Fruit fly (Drosophila melanogaster): ENCODE data around the gene pb.
A peak's percentile ranks its signal among the peaks of the same experiment; 100 is the strongest.

The pb gene

DNA sequence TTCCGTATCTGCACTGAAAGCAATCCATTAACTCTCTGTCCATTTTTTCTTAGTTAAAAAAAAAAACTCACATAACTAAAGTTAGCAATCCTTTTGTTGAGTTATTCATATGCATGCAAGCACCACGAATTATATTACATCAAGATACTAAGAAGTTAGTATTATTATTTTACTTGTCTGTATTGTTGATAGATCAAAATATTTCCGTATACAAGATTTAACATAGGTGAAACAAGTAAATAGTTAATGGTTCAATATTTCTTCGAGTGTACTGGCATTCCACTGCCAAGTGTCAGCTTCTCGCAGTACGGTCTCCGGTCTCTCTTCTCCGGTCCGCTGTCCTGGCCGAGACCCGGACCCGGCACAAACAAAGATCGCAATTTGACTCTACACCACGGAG lies 4.3 kb upstream of the pb start (continued):
- TF ChIP-seq CG10979 (tag; optimal IDR thresholded peaks at IDR 0.05): peak; percentile 28
- TF ChIP-seq phol (tag; optimal IDR thresholded peaks at IDR 0.05): peak; percentile 8
- TF ChIP-seq jigr1 (GFP tag; IDR thresholded peaks at IDR 0.05): no peak
- no peak for TF ChIP-seq CG4328 (GFP tag; optimal IDR thresholded peaks at IDR 0.05)
- no peak for TF ChIP-seq croc (GFP tag; conservative IDR thresholded peaks at IDR 0.05)
- no peak for TF ChIP-seq ab (GFP tag; optimal IDR thresholded peaks at IDR 0.05)
- TF ChIP-seq H2.0 (GFP tag; IDR thresholded peaks at IDR 0.05): no peak

DNA sequence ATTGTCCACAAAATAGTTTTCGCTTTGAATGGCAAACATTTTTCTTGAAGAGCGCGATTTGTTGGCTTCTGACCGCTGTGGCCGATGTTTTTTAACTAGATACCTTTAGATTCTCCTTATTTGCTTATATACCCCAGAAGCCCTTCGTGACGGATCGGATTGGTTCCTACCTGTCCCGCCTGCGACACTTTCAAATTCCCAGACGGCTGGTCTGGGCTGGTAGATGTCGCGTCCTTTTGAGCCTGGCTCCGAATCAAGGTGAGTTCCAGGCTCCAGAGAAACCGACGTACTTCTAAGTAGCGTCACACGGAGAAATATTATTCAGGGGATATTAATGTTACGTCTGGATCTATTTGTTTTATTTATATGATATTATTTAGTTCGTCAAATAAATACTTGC lies 2.2 kb upstream of the pb start, which contains the start of gene zen2:
Gene zen2 (minus strand): TSS at position 101 of the 400 bp plus-strand sequence.
- TF ChIP-seq bab2 (GFP tag; optimal IDR thresholded peaks at IDR 0.05) (no peak), CG11456 (GFP tag; IDR thresholded peaks at IDR 0.05) (no peak), CG31441 (GFP tag; IDR thresholded peaks at IDR 0.05) (no peak), Blimp-1 (GFP tag; optimal IDR thresholded peaks at IDR 0.05) (no peak)

DNA sequence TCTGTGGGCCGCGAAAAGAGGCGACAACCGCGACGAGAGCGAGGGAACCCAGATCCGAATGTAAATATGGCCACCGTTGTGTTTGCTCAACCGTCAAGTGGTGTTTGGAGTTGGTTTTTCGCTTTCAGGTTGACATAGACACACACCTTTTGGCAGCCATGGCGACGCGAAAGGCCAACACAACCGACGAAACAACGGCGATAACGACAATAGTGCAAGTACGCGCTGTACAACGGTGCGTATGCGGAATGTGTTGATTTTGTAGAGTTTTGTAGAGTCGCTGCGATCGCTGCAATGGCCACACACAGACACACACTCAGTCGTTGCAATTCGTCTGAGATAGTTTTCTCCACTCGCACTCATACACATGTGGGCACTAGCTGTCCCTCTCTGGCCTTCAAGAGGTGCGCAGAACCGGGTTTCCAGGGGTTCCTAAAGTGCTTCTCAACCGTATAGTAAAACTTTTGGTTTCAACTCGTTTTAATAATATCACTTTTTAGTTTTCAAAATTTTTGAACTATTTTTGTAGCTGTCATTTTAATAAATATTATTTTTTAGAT lies 383 bp downstream of the pb start:
- TF ChIP-seq sens (GFP tag) (peak; percentile 41), cg (GFP tag; optimal IDR thresholded peaks at IDR 0.05) (peak; percentile 69), CG10321 (GFP tag; IDR thresholded peaks at IDR 0.05) (peak; percentile 87), HLH3B (GFP tag; IDR thresholded peaks at IDR 0.05) (no peak), CG11247 (GFP tag; IDR thresholded peaks at IDR 0.05) (0 out of 2 replicates have a peak, but pooled peaks have one; percentile 15), luna (GFP tag; optimal IDR thresholded peaks at IDR 0.05) (no peak), CG8765 (GFP tag; IDR thresholded peaks at IDR 0.05) (peak; percentile 79), slbo (GFP tag; IDR thresholded peaks at IDR 0.05) (0 out of 2 replicates have a peak, but pooled peaks have one; percentile 11), CG14860 (GFP tag; IDR thresholded peaks at IDR 0.05; ENCODE audit: partially characterized antibody) (0 out of 3 replicates have a peak, but pooled peaks have one; percentile 27), lov (optimal IDR thresholded peaks at IDR 0.05) (no peak), lov (GFP tag; IDR thresholded peaks at IDR 0.05) (0 out of 3 replicates have a peak, but pooled peaks have one; percentile 68), CoRest (tag; optimal IDR thresholded peaks at IDR 0.05) (peak; percentile 7), kni (GFP tag; optimal IDR thresholded peaks at IDR 0.05) (no peak), CG13123 (GFP tag; optimal IDR thresholded peaks at IDR 0.05) (no peak), CG7372 (GFP tag; IDR thresholded peaks at IDR 0.05) (peak; percentile 86), CG1832 (GFP tag; optimal IDR thresholded peaks at IDR 0.05) (peak; percentile 67), twi (tag; optimal IDR thresholded peaks at IDR 0.05) (peak; percentile 22), CG6175 (GFP tag; IDR thresholded peaks at IDR 0.05) (no peak), mam (GFP tag; optimal IDR thresholded peaks at IDR 0.05) (no peak)

DNA sequence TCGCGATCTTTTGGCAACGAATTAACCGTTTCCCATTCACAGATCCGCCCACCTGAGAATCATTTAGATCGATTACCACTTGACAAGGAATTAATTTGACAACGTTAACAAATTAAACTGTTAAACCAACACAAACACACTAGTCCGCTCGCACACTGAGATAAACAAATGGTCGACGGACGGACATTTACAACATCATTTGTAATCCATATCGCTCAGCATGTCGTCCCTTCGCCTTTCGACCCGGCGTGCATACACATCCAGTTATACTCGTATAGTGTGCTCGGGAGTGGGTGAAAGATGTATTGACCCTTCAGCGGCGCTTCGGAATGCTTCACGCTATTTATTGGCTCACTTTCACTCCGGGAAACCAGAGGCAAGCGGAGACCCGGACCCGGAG lies 6.1 kb downstream of the pb start:
- TF ChIP-seq CG2199 (GFP tag; IDR thresholded peaks at IDR 0.05): 0 out of 3 replicates have a peak, but pooled peaks have one; percentile 60
- TF ChIP-seq her (GFP tag; optimal IDR thresholded peaks at IDR 0.05): no peak
- no peak for TF ChIP-seq CG11560 (tag; IDR thresholded peaks at IDR 0.05)
- no peak for TF ChIP-seq Dfd (GFP tag; optimal IDR thresholded peaks at IDR 0.05)
- TF ChIP-seq CG3407 (GFP tag; optimal IDR thresholded peaks at IDR 0.05): no peak
- TF ChIP-seq cad (GFP tag; optimal IDR thresholded peaks at IDR 0.05): peak; percentile 54
- peak in 1 of 2 experiments; percentile 62 for TF ChIP-seq tll (GFP tag; optimal IDR thresholded peaks at IDR 0.05)
- TF ChIP-seq exex (tag; optimal IDR thresholded peaks at IDR 0.05): no peak
- TF ChIP-seq CG18619 (GFP tag; optimal IDR thresholded peaks at IDR 0.05): no peak
- peak; percentile 61 for TF ChIP-seq twi (tag; optimal IDR thresholded peaks at IDR 0.05)
- TF ChIP-seq nerfin-1 (tag; optimal IDR thresholded peaks at IDR 0.05): peak; percentile 19
- TF ChIP-seq prd (optimal IDR thresholded peaks at IDR 0.05): no peak
- TF ChIP-seq prd (GFP tag; IDR thresholded peaks at IDR 0.05): 0 out of 3 replicates have a peak, but pooled peaks have one; percentile 10
- TF ChIP-seq Dip3 (GFP tag; optimal IDR thresholded peaks at IDR 0.05): no peak
- peak; percentile 77 for TF ChIP-seq zen (tag; optimal IDR thresholded peaks at IDR 0.05)
- peak; percentile 23 for TF ChIP-seq D (optimal IDR thresholded peaks at IDR 0.05)
- no peak for TF ChIP-seq D (GFP tag; optimal IDR thresholded peaks at IDR 0.05)

All from whole organism, embryonic.